Worm (Caenorhabditis elegans): Measurements from ENCODE around the gene K09C4.9.

- TF ChIP-seq unc-39 (tag; optimal IDR thresholded peaks at IDR 0.05), result no peak
- TF ChIP-seq lin-39 (tag; optimal IDR thresholded peaks at IDR 0.05), result no peak
- TF ChIP-seq mdl-1 (tag; optimal IDR thresholded peaks at IDR 0.05), result no peak
- TF ChIP-seq jun-1 (tag; optimal IDR thresholded peaks at IDR 0.05), result no peak
- no peak for TF ChIP-seq nhr-77 (tag; optimal IDR thresholded peaks at IDR 0.05)
- no peak for TF ChIP-seq nhr-76 (tag; optimal IDR thresholded peaks at IDR 0.05)
- TF ChIP-seq pqm-1 (tag; optimal IDR thresholded peaks at IDR 0.05), result no peak
- TF ChIP-seq unc-62 (GFP tag; optimal IDR thresholded peaks at IDR 0.05), result no peak
- no peak for TF ChIP-seq egl-5 (tag; optimal IDR thresholded peaks at IDR 0.05)
- TF ChIP-seq fos-1 (tag; optimal IDR thresholded peaks at IDR 0.05), result no peak
- TF ChIP-seq ceh-82 (tag; optimal IDR thresholded peaks at IDR 0.05), result no peak
- TF ChIP-seq lsy-12 (tag; optimal IDR thresholded peaks at IDR 0.05), result no peak
- no peak for TF ChIP-seq skn-1 (tag; optimal IDR thresholded peaks at IDR 0.05)
Observed at ce11 chrX:3250481-3251091, 21.0 kb downstream of the K09C4.9 start, which contains the start of gene pqn-37.
